Worm (Caenorhabditis elegans) whole organism, L3 larva: Measurements from ENCODE around the gene sprr-1.
A peak's percentile ranks its signal among the peaks of the same experiment; 100 is the strongest.

Source experiments
- R02D3.7 ChIP-seq: fragments of 150-350 bp; optimal IDR thresholded peaks from 2 replicates; lab custom pipeline; 2014; ENCODE audit warnings: missing biosample characterization, missing genetic modification characterization
- ZK546.5 ChIP-seq: sonication (generic microtip); optimal IDR thresholded peaks from 2 replicates; lab custom pipeline; 2017; ENCODE audit warnings: missing biosample characterization, missing genetic modification characterization
- ama-1 ChIP-seq: fragments of 150-350 bp; optimal IDR thresholded peaks from 2 replicates; lab custom pipeline; 2018
- ceh-16 ChIP-seq: sonication (generic microtip); optimal IDR thresholded peaks from 2 replicates; lab custom pipeline; 2017; ENCODE audit warnings: missing biosample characterization, missing genetic modification characterization
- ceh-28 ChIP-seq: fragments of 150-350 bp; optimal IDR thresholded peaks from 2 replicates; lab custom pipeline; 2014; ENCODE audit warnings: missing biosample characterization, missing genetic modification reagents, missing genetic modification characterization
- ceh-82 ChIP-seq: fragments of 150-350 bp; optimal IDR thresholded peaks from 2 replicates; lab custom pipeline; 2014; ENCODE audit warnings: missing biosample characterization, missing genetic modification characterization
- egl-27 ChIP-seq: sonication (generic microtip); optimal IDR thresholded peaks from 4 replicates; lab custom pipeline; 2017; ENCODE audit warnings: missing biosample characterization, missing genetic modification reagents, missing genetic modification characterization
- egl-5 ChIP-seq: fragments of 150-350 bp; optimal IDR thresholded peaks from 2 replicates; lab custom pipeline; 2017; ENCODE audit warnings: missing biosample characterization, missing genetic modification reagents, missing genetic modification characterization, inconsistent platforms
- elt-2 ChIP-seq: sonication (generic microtip); optimal IDR thresholded peaks from 2 replicates; lab custom pipeline; 2016; ENCODE audit warnings: missing genetic modification reagents, mild to moderate bottlenecking, missing genetic modification characterization, missing compliant biosample characterization
- elt-3 ChIP-seq, 3 experiments: fragments of 150-350 bp in 1 of 3; sonication (generic microtip) in 2 of 3; optimal IDR thresholded peaks; 2 replicates in 2 of 3; 4 replicates in 1 of 3; lab custom pipeline; 2014 to 2017; ENCODE audit warnings: missing biosample characterization in 3 of 3, missing genetic modification characterization in 3 of 3
- eor-1 ChIP-seq, 2 experiments: fragments of 150-350 bp; optimal IDR thresholded peaks; 2 replicates each; lab custom pipeline; 2014 to 2018; ENCODE audit warnings: missing biosample characterization in 2 of 2, missing genetic modification characterization in 2 of 2
- fos-1 ChIP-seq: fragments of 150-350 bp; optimal IDR thresholded peaks from 2 replicates; lab custom pipeline; 2014; ENCODE audit warnings: missing biosample characterization, missing genetic modification characterization
- hmg-11 ChIP-seq: sonication (generic microtip); optimal IDR thresholded peaks from 2 replicates; lab custom pipeline; 2016; ENCODE audit warnings: missing genetic modification characterization, missing compliant biosample characterization
- jun-1 ChIP-seq: fragments of 150-350 bp; optimal IDR thresholded peaks from 2 replicates; lab custom pipeline; 2014; ENCODE audit warnings: missing biosample characterization, missing genetic modification reagents, missing genetic modification characterization
- lin-15B ChIP-seq: fragments of 150-350 bp; optimal IDR thresholded peaks from 2 replicates; lab custom pipeline; 2014; ENCODE audit warnings: missing biosample characterization, missing genetic modification characterization
- lin-39 ChIP-seq: fragments of 150-350 bp; optimal IDR thresholded peaks from 2 replicates; lab custom pipeline; 2018; ENCODE audit warnings: missing biosample characterization, missing genetic modification reagents, missing genetic modification characterization
- nfya-1 ChIP-seq: sonication (generic microtip); optimal IDR thresholded peaks from 2 replicates; lab custom pipeline; 2017; ENCODE audit warnings: missing genetic modification characterization, mild to moderate bottlenecking, missing compliant biosample characterization, antibody characterized with exemption, moderate library complexity; ENCODE audit not compliant: insufficient read depth
- nhr-11 ChIP-seq: fragments of 150-350 bp; optimal IDR thresholded peaks from 2 replicates; lab custom pipeline; 2014; ENCODE audit warnings: missing biosample characterization, missing genetic modification characterization
- nhr-12 ChIP-seq: fragments of 150-350 bp; optimal IDR thresholded peaks from 2 replicates; lab custom pipeline; 2014; ENCODE audit warnings: missing biosample characterization, missing genetic modification characterization
- nhr-237 ChIP-seq: fragments of 150-350 bp; optimal IDR thresholded peaks from 2 replicates; lab custom pipeline; 2014; ENCODE audit warnings: missing biosample characterization, missing genetic modification characterization
- nhr-25 ChIP-seq: sonication (generic microtip); optimal IDR thresholded peaks from 2 replicates; lab custom pipeline; 2017; ENCODE audit warnings: missing biosample characterization, missing genetic modification characterization
- nhr-28 ChIP-seq: fragments of 150-350 bp; optimal IDR thresholded peaks from 2 replicates; lab custom pipeline; 2014; ENCODE audit warnings: missing biosample characterization, missing genetic modification characterization
- nhr-43 ChIP-seq: sonication (generic microtip); optimal IDR thresholded peaks from 2 replicates; lab custom pipeline; 2016; ENCODE audit warnings: mild to moderate bottlenecking, missing genetic modification characterization, missing compliant biosample characterization; ENCODE audit not compliant: poor library complexity, severe bottlenecking
- nhr-77 ChIP-seq: fragments of 150-350 bp; optimal IDR thresholded peaks from 2 replicates; lab custom pipeline; 2014; ENCODE audit warnings: missing biosample characterization, missing genetic modification characterization
- pqm-1 ChIP-seq: fragments of 150-350 bp; optimal IDR thresholded peaks from 2 replicates; lab custom pipeline; 2017; ENCODE audit warnings: missing biosample characterization, missing genetic modification characterization, inconsistent platforms
- sea-2 ChIP-seq: fragments of 150-350 bp; sonication (generic microtip); optimal IDR thresholded peaks from 4 replicates; lab custom pipeline; 2014; ENCODE audit warnings: missing biosample characterization, missing genetic modification reagents, missing genetic modification characterization
- skn-1 ChIP-seq: fragments of 150-350 bp; optimal IDR thresholded peaks from 2 replicates; lab custom pipeline; 2014; ENCODE audit warnings: missing biosample characterization, missing genetic modification characterization
- snpc-4 ChIP-seq: fragments of 150-350 bp; optimal IDR thresholded peaks from 2 replicates; lab custom pipeline; 2014; ENCODE audit warnings: missing biosample characterization, missing genetic modification characterization
- tbx-2 ChIP-seq: sonication (generic microtip); optimal IDR thresholded peaks from 2 replicates; lab custom pipeline; 2016; ENCODE audit warnings: mild to moderate bottlenecking, missing genetic modification characterization, missing compliant biosample characterization
- unc-39 ChIP-seq: sonication (generic microtip); optimal IDR thresholded peaks from 4 replicates; lab custom pipeline; 2017; ENCODE audit warnings: missing biosample characterization, missing genetic modification characterization
- unc-62 ChIP-seq: fragments of 150-350 bp; sonication (generic microtip); optimal IDR thresholded peaks from 4 replicates; lab custom pipeline; 2014; ENCODE audit warnings: missing biosample characterization, missing genetic modification reagents, missing genetic modification characterization
- zag-1 ChIP-seq: fragments of 150-350 bp; optimal IDR thresholded peaks from 2 replicates; lab custom pipeline; 2014; ENCODE audit warnings: missing biosample characterization, missing genetic modification characterization
- ztf-11 ChIP-seq: fragments of 150-350 bp; optimal IDR thresholded peaks from 2 replicates; lab custom pipeline; 2014; ENCODE audit warnings: missing biosample characterization, missing genetic modification characterization

The sprr-1 gene

DNA sequence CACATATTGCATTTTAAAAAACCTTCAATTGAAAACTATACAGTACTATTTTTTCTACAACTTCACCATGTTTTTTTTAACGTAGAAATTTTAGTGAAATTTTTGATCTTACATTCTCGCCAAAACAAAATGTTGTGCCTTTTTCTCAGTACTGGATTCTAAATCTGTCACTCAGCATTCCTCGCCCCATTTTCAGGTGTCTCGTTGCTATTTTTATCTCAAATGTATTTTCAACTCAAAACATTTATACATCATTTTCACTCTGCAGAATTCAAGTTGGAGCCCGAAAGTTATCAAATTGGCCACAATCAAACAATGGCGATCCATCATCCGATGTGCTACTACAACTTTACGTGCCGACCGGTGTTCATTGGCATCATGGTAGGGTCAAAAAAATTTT lies at the start of gene sprr-1:
TSS of gene sprr-1 (plus strand) at position 269 of the 400 bp plus-strand sequence.
- TF ChIP-seq nhr-77 (tag; lab: Kevin White, UChicago) (no peak), egl-5 (no peak)

DNA sequence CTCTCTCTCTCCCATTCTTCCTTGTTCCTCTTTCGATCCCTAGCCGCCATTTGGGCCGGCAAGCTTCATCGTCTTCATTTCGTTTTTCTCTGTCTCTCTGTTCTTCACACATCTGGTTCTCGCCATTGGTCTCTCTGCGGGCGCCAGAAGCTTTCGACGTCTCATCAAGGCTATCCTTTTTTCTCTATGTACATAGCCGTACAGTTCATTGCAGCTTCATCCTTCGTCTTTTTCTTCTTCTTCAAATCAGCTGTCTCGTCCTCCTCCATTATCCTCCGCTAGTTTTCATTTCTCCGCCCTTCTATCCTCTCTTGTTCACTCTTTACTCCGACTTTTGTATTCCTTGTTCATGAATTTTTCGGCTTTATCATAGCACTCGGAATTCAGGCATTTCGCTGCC lies 45.4 kb upstream of the sprr-1 start, which contains the start of gene F39D8.3:
TSS of gene F39D8.3 (plus strand) at position 301 of the 400 bp plus-strand sequence.
- TF ChIP-seq zag-1 (tag; lab: Kevin White, UChicago) (no peak), nhr-25 (tag; lab: Kevin White, UChicago) (peak; percentile 51), ceh-82 (tag; lab: Kevin White, UChicago) (no peak), lin-15B (tag; lab: Kevin White, UChicago) (no peak)

- TF ChIP-seq ceh-28, result no peak
- TF ChIP-seq elt-3 (tag; optimal IDR thresholded peaks at IDR 0.05; lab: Kevin White, UChicago), result peak in 2 of 3 experiments; percentile 5 to 75
- peak; percentile 12 for TF ChIP-seq snpc-4 (tag; lab: Kevin White, UChicago)
- TF ChIP-seq nhr-12 (tag; lab: Kevin White, UChicago), result no peak
- peak; percentile 94 for TF ChIP-seq elt-2 (tag; lab: Kevin White, UChicago)
- TF ChIP-seq pqm-1, result peak; percentile 77
- no peak for TF ChIP-seq nhr-11 (tag; lab: Kevin White, UChicago)
- TF ChIP-seq egl-27 (tag; lab: Kevin White, UChicago), result no peak
- TF ChIP-seq jun-1 (tag; lab: Kevin White, UChicago), result peak; percentile 55
- TF ChIP-seq hmg-11 (tag; lab: Kevin White, UChicago), result no peak
Observed at ce11 chrX:15423708-15424423, 42.2 kb upstream of the sprr-1 start.

ce11 chrX:15427931-15428330 lies 38.2 kb upstream of the sprr-1 start, which contains the start of gene nas-13:
nas-13 (minus strand) TSS chrX:15428253.
- TF ChIP-seq lin-15B (tag; lab: Kevin White, UChicago), result no peak
- TF ChIP-seq pqm-1, result no peak
- TF ChIP-seq nhr-12 (tag; lab: Kevin White, UChicago), result no peak
- TF ChIP-seq nhr-25 (tag; lab: Kevin White, UChicago), result peak; percentile 60
- TF ChIP-seq ama-1, result no peak
- no peak for TF ChIP-seq nhr-43 (tag; lab: Kevin White, UChicago)

ce11 chrX:15430983-15431382 lies 35.1 kb upstream of the sprr-1 start, which contains the start of gene blos-8:
blos-8 (minus strand) TSS chrX:15431198.
- no peak for TF ChIP-seq eor-1 (tag; optimal IDR thresholded peaks at IDR 0.05; lab: Kevin White, UChicago)
- peak; percentile 43 for TF ChIP-seq hmg-11 (tag; lab: Kevin White, UChicago)
- no peak for TF ChIP-seq lin-15B (tag; lab: Kevin White, UChicago)
- peak; percentile 47 for TF ChIP-seq ceh-28
- no peak for TF ChIP-seq unc-62 (GFP tag; lab: Kevin White, UChicago)

DNA sequence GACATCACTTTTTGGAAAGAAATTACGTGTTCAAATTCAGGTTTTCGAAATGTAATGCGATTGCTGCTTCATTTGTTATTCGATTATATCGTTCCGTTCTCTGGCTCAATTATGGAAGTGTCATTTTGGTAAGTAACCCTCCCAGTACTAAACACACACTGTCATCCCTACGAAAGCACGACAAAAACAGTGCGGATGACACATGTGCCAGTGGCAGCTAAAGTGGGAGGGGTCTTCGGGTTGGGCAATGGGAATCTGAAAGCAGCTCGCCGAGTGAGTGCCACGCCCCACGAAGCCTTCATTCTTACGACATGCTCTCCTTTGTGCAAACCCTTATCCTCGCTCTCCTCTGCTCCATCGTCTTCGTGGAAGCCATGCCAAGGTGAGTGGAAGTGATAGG lies 32.6 kb upstream of the sprr-1 start, which contains the start of gene flp-32:
TSS of gene flp-32 (plus strand) at position 301 of the 400 bp plus-strand sequence.
- TF ChIP-seq nhr-237 (tag; lab: Kevin White, UChicago) (no peak), nhr-25 (tag; lab: Kevin White, UChicago) (no peak), R02D3.7 (tag; lab: Kevin White, UChicago) (no peak), nhr-28 (tag; lab: Kevin White, UChicago) (no peak), eor-1 (tag; optimal IDR thresholded peaks at IDR 0.05; lab: Kevin White, UChicago) (no peak), ZK546.5 (no peak), lin-39 (tag; lab: Kevin White, UChicago) (no peak), fos-1 (no peak), ceh-28 (no peak), unc-39 (tag; lab: Kevin White, UChicago) (no peak), sea-2 (GFP tag; lab: Kevin White, UChicago) (no peak), jun-1 (tag; lab: Kevin White, UChicago) (no peak), nfya-1 (tag; lab: Kevin White, UChicago) (no peak), egl-27 (tag; lab: Kevin White, UChicago) (no peak), ceh-16 (tag; lab: Kevin White, UChicago) (no peak), ztf-11 (tag; lab: Kevin White, UChicago) (no peak), tbx-2 (tag; lab: Kevin White, UChicago) (no peak), nhr-12 (tag; lab: Kevin White, UChicago) (no peak), skn-1 (no peak), ama-1 (no peak)
